Worm (Caenorhabditis elegans) whole organism, L1 larva: ENCODE measurements around the gene oatr-1.

Experiments used
- C34B4.2 ChIP-seq: sonication (generic microtip); optimal IDR thresholded peaks from 2 replicates; lab custom pipeline; 2017; ENCODE audit warnings: mild to moderate bottlenecking, missing genetic modification characterization, missing compliant biosample characterization
- Y116A8C.19 ChIP-seq: sonication (generic microtip); optimal IDR thresholded peaks from 2 replicates; lab custom pipeline; 2016; ENCODE audit warnings: missing compliant biosample characterization, missing genetic modification characterization, borderline replicate concordance
- ces-1 ChIP-seq: fragments of 150-350 bp; optimal IDR thresholded peaks from 2 replicates; lab custom pipeline; 2014; ENCODE audit warnings: missing biosample characterization, missing genetic modification reagents, missing genetic modification characterization
- dpl-1 ChIP-seq, 3 experiments: fragments of 150-350 bp in 2 of 3; sonication (generic microtip) in 1 of 3; optimal IDR thresholded peaks; 2 replicates each; lab custom pipeline; 2014 to 2017; ENCODE audit warnings: missing biosample characterization in 3 of 3, missing genetic modification characterization in 3 of 3, missing genetic modification reagents in 3 of 3
- efl-1 ChIP-seq, 4 experiments: fragments of 150-350 bp; optimal IDR thresholded peaks in 3 of 4; peaks in 1 of 4; 1 replicate in 1 of 4; 2 replicates in 3 of 4; lab custom pipeline; 2014; ENCODE audit warnings: missing biosample characterization in 2 of 4, missing genetic modification characterization in 2 of 4, missing genetic modification reagents in 2 of 4
- fkh-10 ChIP-seq: sonication (generic microtip); optimal IDR thresholded peaks from 2 replicates; lab custom pipeline; 2017; ENCODE audit warnings: missing biosample characterization, missing genetic modification reagents, missing genetic modification characterization
- irx-1 ChIP-seq: sonication (generic microtip); optimal IDR thresholded peaks from 2 replicates; lab custom pipeline; 2016; ENCODE audit warnings: missing genetic modification characterization, missing compliant biosample characterization
- lsy-2 ChIP-seq, 2 experiments: fragments of 150-350 bp; optimal IDR thresholded peaks; 2 replicates each; lab custom pipeline; 2014; ENCODE audit warnings: missing biosample characterization in 2 of 2, missing genetic modification characterization in 2 of 2
- nhr-77 ChIP-seq: fragments of 150-350 bp; optimal IDR thresholded peaks from 2 replicates; lab custom pipeline; 2014; ENCODE audit warnings: missing biosample characterization, missing genetic modification characterization
- nhr-90 ChIP-seq: sonication (generic microtip); optimal IDR thresholded peaks from 2 replicates; lab custom pipeline; 2016; ENCODE audit warnings: mild to moderate bottlenecking, missing genetic modification characterization, missing compliant biosample characterization; ENCODE audit not compliant: poor library complexity
- sox-4 ChIP-seq: sonication (generic microtip); optimal IDR thresholded peaks from 2 replicates; lab custom pipeline; 2016; ENCODE audit warnings: missing genetic modification characterization, missing compliant biosample characterization
- unc-62 ChIP-seq: fragments of 150-350 bp; optimal IDR thresholded peaks from 2 replicates; lab custom pipeline; 2014; ENCODE audit warnings: missing biosample characterization, missing genetic modification reagents, missing genetic modification characterization
- ztf-4 ChIP-seq: fragments of 150-350 bp; optimal IDR thresholded peaks from 2 replicates; lab custom pipeline; 2014; ENCODE audit warnings: missing biosample characterization, missing genetic modification characterization

- TF ChIP-seq lsy-2 (tag; optimal IDR thresholded peaks at IDR 0.05; lab: Kevin White, UChicago) (peak; percentile 46 to 59), C34B4.2 (tag; lab: Kevin White, UChicago) (no peak), dpl-1 (GFP tag; optimal IDR thresholded peaks at IDR 0.05; lab: Kevin White, UChicago) (no peak), fkh-10 (no peak), nhr-77 (tag; lab: Kevin White, UChicago) (no peak), ztf-4 (tag; lab: Kevin White, UChicago) (no peak), sox-4 (tag; lab: Kevin White, UChicago) (no peak), ces-1 (GFP tag; lab: Kevin White, UChicago) (no peak), unc-62 (no peak), nhr-90 (tag; lab: Kevin White, UChicago) (peak; percentile 31), efl-1 (optimal IDR thresholded peaks at IDR 0.05; lab: Kevin White, UChicago) (peak in 1 of 2 experiments; percentile 4), efl-1 (GFP tag; optimal IDR thresholded peaks at IDR 0.05 in 1 of 2; lab: Kevin White, UChicago) (no peak), Y116A8C.19 (tag; lab: Kevin White, UChicago) (no peak), irx-1 (tag; lab: Kevin White, UChicago) (peak; percentile 22)
These were observed 31.6 kb downstream of the oatr-1 start for ce11 chrIII:6364395-6364794.
